Fruit fly (Drosophila melanogaster) whole organism, embryonic: ENCODE results near the gene CG17107.

Experiments used
- Atf6 ChIP-seq: fragments of 200-800 bp; sonication (Bioruptor generic); IDR thresholded peaks from 2 replicates; pipeline ENCODE4 v1.3.6; 2022; ENCODE audit warnings: missing biosample characterization, missing genetic modification characterization
- CG6683 ChIP-seq: fragments of 200-800 bp; sonication (Bioruptor generic); optimal IDR thresholded peaks from 2 replicates; lab custom pipeline; 2017; ENCODE audit warnings: missing biosample characterization, mild to moderate bottlenecking, missing genetic modification characterization, missing genetic modification reagents
- CG6689 ChIP-seq: fragments of 200-800 bp; sonication (Bioruptor generic); IDR thresholded peaks from 2 replicates; pipeline ENCODE4 v1.3.6; 2022; ENCODE audit warnings: missing biosample characterization, missing genetic modification characterization
- CG8478 ChIP-seq: fragments of >200 bp; optimal IDR thresholded peaks from 2 replicates; lab custom pipeline; 2018
- CG8765 ChIP-seq: fragments of 200-800 bp; sonication (Bioruptor generic); IDR thresholded peaks from 2 replicates; pipeline ENCODE4 v1.3.6; 2022; ENCODE audit warnings: missing biosample characterization, missing genetic modification characterization
- Hr78 ChIP-seq, 2 experiments: fragments of 200-800 bp in 1 of 2; fragments of >200 bp in 1 of 2; sonication (Bioruptor generic) in 1 of 2; optimal IDR thresholded peaks; 2 replicates each; lab custom pipeline; 2017 to 2019; ENCODE audit warnings: missing biosample characterization in 2 of 2, missing genetic modification characterization in 2 of 2, mild to moderate bottlenecking in 1 of 2, moderate library complexity in 1 of 2
- ac ChIP-seq: fragments of 200-800 bp; sonication (Bioruptor generic); optimal IDR thresholded peaks from 3 replicates; lab custom pipeline; 2017; ENCODE audit warnings: missing biosample characterization, mild to moderate bottlenecking, missing genetic modification characterization
- chif ChIP-seq, 2 experiments: fragments of 200-800 bp; sonication (Bioruptor generic); optimal IDR thresholded peaks; 3 replicates each; lab custom pipeline; 2016; ENCODE audit warnings: missing biosample characterization in 2 of 2, missing genetic modification characterization in 2 of 2
- jumu ChIP-seq: fragments of 200-800 bp; sonication (Bioruptor generic); optimal IDR thresholded peaks from 3 replicates; lab custom pipeline; 2016; ENCODE audit warnings: missing biosample characterization, missing genetic modification characterization
- sens ChIP-seq: fragments of 200-800 bp; sonication (Bioruptor generic); peaks from one replicate; lab custom pipeline; 2016; ENCODE audit warnings: missing biosample characterization, missing genetic modification characterization
- sqz ChIP-seq: fragments of 200-800 bp; sonication (Bioruptor generic); optimal IDR thresholded peaks from 3 replicates; lab custom pipeline; 2018; ENCODE audit warnings: missing biosample characterization, mild to moderate bottlenecking, missing genetic modification characterization

DNA sequence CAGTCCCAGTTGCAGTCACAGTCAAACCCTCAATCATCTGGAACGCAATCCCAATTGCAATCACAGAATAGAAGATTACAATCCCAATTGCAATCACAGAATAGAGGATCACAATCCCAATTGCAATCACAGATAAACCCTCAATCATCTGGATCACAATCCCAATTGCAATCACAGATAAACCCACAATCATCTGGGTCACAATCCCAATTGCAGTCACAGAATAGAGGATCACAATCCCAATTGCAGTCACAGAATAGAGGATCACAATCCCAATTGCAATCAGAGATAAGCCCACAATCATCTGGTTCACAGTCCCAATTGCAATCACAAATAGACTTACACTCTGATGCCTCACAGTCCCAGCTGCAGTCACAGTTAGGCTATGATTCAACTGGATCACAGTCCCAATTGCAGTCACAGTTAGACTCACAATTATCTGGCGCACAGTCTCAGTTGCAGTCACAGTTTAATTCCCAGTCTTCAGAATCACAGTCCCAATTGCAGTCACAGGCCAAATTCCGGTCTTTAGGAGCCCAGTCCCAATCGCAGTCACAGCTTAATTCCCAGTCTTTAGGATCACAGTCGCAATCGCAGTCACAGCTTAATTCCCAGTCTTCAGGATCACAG is 33.9 kb upstream of the CG17107 start:
- no peak for TF ChIP-seq Hr78 (GFP tag; optimal IDR thresholded peaks at IDR 0.05; lab: Kevin White, UChicago)
- no peak for TF ChIP-seq ac (GFP tag; lab: Kevin White, UChicago)
- no peak for TF ChIP-seq CG8765 (GFP tag; lab: Robert Waterston, UW)
- no peak for TF ChIP-seq CG6683 (GFP tag; lab: Kevin White, UChicago)
- no peak for TF ChIP-seq Atf6 (GFP tag; lab: Robert Waterston, UW)
- no peak for TF ChIP-seq CG6689 (GFP tag; lab: Robert Waterston, UW)
- no peak for TF ChIP-seq sqz (GFP tag; lab: Kevin White, UChicago)
- TF ChIP-seq jumu (GFP tag; lab: Kevin White, UChicago) = no peak
- no peak for TF ChIP-seq chif (GFP tag; optimal IDR thresholded peaks at IDR 0.05; lab: Kevin White, UChicago)
- no peak for TF ChIP-seq sens
- no peak for TF ChIP-seq CG8478 (lab: Kevin White, UChicago)
